Worm (Caenorhabditis elegans) whole organism, midembryonic: ENCODE results near the gene sru-12.

Experiments
- T22C8.4 ChIP-seq: fragments of 200-800 bp; sonication (Bioruptor generic); IDR thresholded peaks from 2 replicates; pipeline ENCODE4 v1.3.6; 2022; ENCODE audit warnings: missing genetic modification characterization, missing compliant biosample characterization
- cog-1 ChIP-seq: sonication (generic microtip); optimal IDR thresholded peaks from 2 replicates; lab custom pipeline; 2016; ENCODE audit warnings: missing genetic modification characterization, missing compliant biosample characterization
- flt-1 ChIP-seq: fragments of 200-800 bp; sonication (Bioruptor generic); IDR thresholded peaks from 2 replicates; pipeline ENCODE4 v1.3.6; 2022; ENCODE audit warnings: missing genetic modification characterization, missing compliant biosample characterization
- klf-2 ChIP-seq: fragments of 200-800 bp; sonication (Bioruptor generic); conservative IDR thresholded peaks from 2 replicates; pipeline ENCODE4 v1.3.6; 2022; ENCODE audit warnings: missing genetic modification reagents, missing genetic modification characterization, missing compliant biosample characterization
- tab-1 ChIP-seq: fragments of 200-800 bp; sonication (Bioruptor generic); IDR thresholded peaks from 2 replicates; pipeline ENCODE4 v1.3.6; 2022; ENCODE audit warnings: missing genetic modification characterization, missing compliant biosample characterization
- ztf-23 ChIP-seq: fragments of 200-800 bp; sonication (Bioruptor generic); IDR thresholded peaks from 2 replicates; pipeline ENCODE4 v1.3.6; 2022; ENCODE audit warnings: missing genetic modification reagents, missing genetic modification characterization, missing compliant biosample characterization
- ztf-29 ChIP-seq: fragments of 200-800 bp; sonication (Bioruptor generic); IDR thresholded peaks from 2 replicates; pipeline ENCODE4 v1.3.6; 2022; ENCODE audit warnings: missing genetic modification reagents, missing genetic modification characterization, missing compliant biosample characterization

DNA sequence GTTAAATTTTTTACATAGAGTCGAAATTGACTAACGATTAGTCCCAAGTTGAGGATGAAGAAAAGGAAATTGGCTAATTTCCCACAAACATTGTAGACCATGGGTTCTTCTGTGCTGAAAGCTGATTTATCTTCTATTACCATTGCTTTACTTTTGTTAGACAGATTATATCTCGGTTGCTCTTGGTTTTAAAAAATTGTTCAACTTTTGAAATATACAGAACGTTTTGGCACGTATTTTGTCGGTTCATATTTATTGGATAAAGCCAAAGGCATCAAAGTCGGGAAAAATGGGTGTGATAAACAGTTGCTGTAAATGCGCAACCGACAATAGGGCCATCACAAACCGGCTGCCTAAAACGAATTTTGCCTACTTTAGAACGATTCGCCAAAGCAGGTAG lies 8.6 kb downstream of the sru-12 start, which contains the start of gene tsp-5:
- TF ChIP-seq flt-1 (GFP tag; lab: Robert Waterston, UW): no peak
- TF ChIP-seq tab-1 (GFP tag; lab: Robert Waterston, UW): no peak
- TF ChIP-seq T22C8.4 (GFP tag; lab: Robert Waterston, UW): no peak
- TF ChIP-seq ztf-29 (GFP tag; lab: Robert Waterston, UW): no peak
- no peak for TF ChIP-seq ztf-23
- no peak for TF ChIP-seq klf-2
- TF ChIP-seq cog-1 (tag; lab: Kevin White, UChicago): no peak
